Fruit fly (Drosophila melanogaster) whole organism, embryonic: ENCODE results near the gene RhoGDI.
A peak's percentile ranks its signal among the peaks of the same experiment; 100 is the strongest.

ENCODE experiments used
- Abd-B ChIP-seq: fragments of 200-800 bp; sonication (Bioruptor generic); optimal IDR thresholded peaks from 2 replicates; lab custom pipeline; 2018; ENCODE audit warnings: missing biosample characterization, mild to moderate bottlenecking, missing genetic modification characterization, moderate library complexity
- Ada2b ChIP-seq: fragments of 200-800 bp; sonication (Bioruptor generic); IDR thresholded peaks from 2 replicates; pipeline ENCODE4 v1.3.6; 2022; ENCODE audit warnings: missing biosample characterization, missing genetic modification characterization
- Blimp-1 ChIP-seq: fragments of 200-800 bp; sonication (Bioruptor generic); optimal IDR thresholded peaks from 3 replicates; lab custom pipeline; 2018; ENCODE audit warnings: missing biosample characterization, missing genetic modification characterization, mild to moderate bottlenecking, moderate library complexity, missing genetic modification reagents
- CG11504 ChIP-seq: fragments of 200-800 bp; sonication (Bioruptor generic); optimal IDR thresholded peaks from 3 replicates; lab custom pipeline; 2019; ENCODE audit warnings: missing biosample characterization, mild to moderate bottlenecking, missing genetic modification characterization, moderate library complexity
- CG11723 ChIP-seq: fragments of 200-800 bp; sonication (Bioruptor generic); optimal IDR thresholded peaks from 2 replicates; lab custom pipeline; 2017; ENCODE audit warnings: missing biosample characterization, mild to moderate bottlenecking, missing genetic modification characterization
- CG12104 ChIP-seq: fragments of 200-800 bp; sonication (Bioruptor generic); optimal IDR thresholded peaks from 3 replicates; lab custom pipeline; 2016; ENCODE audit warnings: missing biosample characterization, missing genetic modification characterization
- CG12744 ChIP-seq: fragments of 200-800 bp; sonication (Bioruptor generic); optimal IDR thresholded peaks from 2 replicates; lab custom pipeline; 2016; ENCODE audit warnings: missing biosample characterization, missing genetic modification characterization
- CG12769 ChIP-seq: fragments of 200-800 bp; sonication (Bioruptor generic); optimal IDR thresholded peaks from 2 replicates; lab custom pipeline; 2019; ENCODE audit warnings: missing biosample characterization, mild to moderate bottlenecking, missing genetic modification characterization, moderate library complexity
- CG12942 ChIP-seq: fragments of 200-800 bp; sonication (Bioruptor generic); optimal IDR thresholded peaks from 3 replicates; lab custom pipeline; 2016; ENCODE audit warnings: missing biosample characterization, missing genetic modification characterization
- CG1603 ChIP-seq: fragments of 200-800 bp; sonication (Bioruptor generic); optimal IDR thresholded peaks from 2 replicates; lab custom pipeline; 2019; ENCODE audit warnings: missing biosample characterization, mild to moderate bottlenecking, missing genetic modification characterization, moderate library complexity
- CG18476 ChIP-seq: fragments of 200-800 bp; sonication (Bioruptor generic); optimal IDR thresholded peaks from 2 replicates; lab custom pipeline; 2016; ENCODE audit warnings: missing biosample characterization, mild to moderate bottlenecking, missing genetic modification characterization
- CG2116 ChIP-seq: fragments of 200-800 bp; sonication (Bioruptor generic); optimal IDR thresholded peaks from 3 replicates; lab custom pipeline; 2018; ENCODE audit warnings: missing biosample characterization, mild to moderate bottlenecking, missing genetic modification characterization
- CG2120 ChIP-seq: fragments of 200-800 bp; sonication (Bioruptor generic); optimal IDR thresholded peaks from 3 replicates; lab custom pipeline; 2016; ENCODE audit warnings: missing biosample characterization, missing genetic modification characterization
- CG30403 ChIP-seq: fragments of 200-800 bp; sonication (Bioruptor generic); optimal IDR thresholded peaks from 3 replicates; lab custom pipeline; 2016; ENCODE audit warnings: missing biosample characterization, missing genetic modification characterization
- CG3065 ChIP-seq: fragments of 200-800 bp; sonication (Bioruptor generic); optimal IDR thresholded peaks from 2 replicates; lab custom pipeline; 2016; ENCODE audit warnings: missing biosample characterization, missing genetic modification characterization
- CG3281 ChIP-seq: fragments of 200-800 bp; sonication (Bioruptor generic); optimal IDR thresholded peaks from 3 replicates; lab custom pipeline; 2017; ENCODE audit warnings: missing biosample characterization, mild to moderate bottlenecking, missing genetic modification characterization
- CG4404 ChIP-seq: fragments of 200-800 bp; sonication (Bioruptor generic); IDR thresholded peaks from 2 replicates; pipeline ENCODE4 v1.3.6; 2022; ENCODE audit warnings: missing biosample characterization, missing genetic modification characterization
- CG4424 ChIP-seq: fragments of 200-800 bp; sonication (Bioruptor generic); optimal IDR thresholded peaks from 3 replicates; lab custom pipeline; 2016; ENCODE audit warnings: missing biosample characterization, missing genetic modification characterization
- CG4820 ChIP-seq: fragments of 200-800 bp; sonication (Bioruptor generic); optimal IDR thresholded peaks from 3 replicates; lab custom pipeline; 2016; ENCODE audit warnings: missing biosample characterization, missing genetic modification characterization
- CG6254 ChIP-seq: fragments of 200-800 bp; sonication (Bioruptor generic); optimal IDR thresholded peaks from 3 replicates; lab custom pipeline; 2017; ENCODE audit warnings: mild to moderate bottlenecking, missing biosample characterization, missing genetic modification reagents, missing genetic modification characterization
- CG6689 ChIP-seq: fragments of 200-800 bp; sonication (Bioruptor generic); IDR thresholded peaks from 2 replicates; pipeline ENCODE4 v1.3.6; 2022; ENCODE audit warnings: missing biosample characterization, missing genetic modification characterization
- CG7839 ChIP-seq: fragments of 200-800 bp; sonication (Bioruptor generic); optimal IDR thresholded peaks from 3 replicates; lab custom pipeline; 2018; ENCODE audit warnings: missing biosample characterization, mild to moderate bottlenecking, missing genetic modification characterization, moderate library complexity
- CoRest ChIP-seq: fragments of 200-800 bp; sonication (Bioruptor generic); optimal IDR thresholded peaks from 3 replicates; lab custom pipeline; 2018; ENCODE audit warnings: missing biosample characterization, mild to moderate bottlenecking, missing genetic modification characterization, moderate library complexity
- Ets65A ChIP-seq: fragments of 200-800 bp; sonication (Bioruptor generic); peaks from one replicate; lab custom pipeline; 2016; ENCODE audit warnings: missing biosample characterization, missing genetic modification characterization
- Gsc ChIP-seq: fragments of 200-800 bp; sonication (Bioruptor generic); IDR thresholded peaks from 2 replicates; pipeline ENCODE4 v1.3.6; 2022; ENCODE audit warnings: missing biosample characterization, missing genetic modification characterization
- Hr3 ChIP-seq: fragments of 200-800 bp; sonication (Bioruptor generic); optimal IDR thresholded peaks from 3 replicates; lab custom pipeline; 2016; ENCODE audit warnings: missing biosample characterization, missing genetic modification characterization
- Lhr ChIP-seq: fragments of 200-800 bp; sonication (Bioruptor generic); optimal IDR thresholded peaks from 3 replicates; lab custom pipeline; 2017; ENCODE audit warnings: mild to moderate bottlenecking, missing biosample characterization, missing genetic modification reagents, missing genetic modification characterization
- Meics ChIP-seq: fragments of 200-800 bp; sonication (Bioruptor generic); optimal IDR thresholded peaks from 2 replicates; lab custom pipeline; 2017; ENCODE audit warnings: missing biosample characterization, mild to moderate bottlenecking, missing genetic modification characterization
- Oli ChIP-seq: fragments of 200-800 bp; sonication (Bioruptor generic); optimal IDR thresholded peaks from 2 replicates; lab custom pipeline; 2018; ENCODE audit warnings: missing biosample characterization, mild to moderate bottlenecking, missing genetic modification characterization, moderate library complexity
- Pdp1 ChIP-seq, 2 experiments: fragments of 200-800 bp; sonication (Bioruptor generic); optimal IDR thresholded peaks; 3 replicates each; lab custom pipeline; 2016; ENCODE audit warnings: missing biosample characterization in 2 of 2, missing genetic modification characterization in 2 of 2, mild to moderate bottlenecking in 1 of 2, moderate library complexity in 1 of 2
- Rx ChIP-seq: fragments of 200-800 bp; sonication (Bioruptor generic); IDR thresholded peaks from 2 replicates; pipeline ENCODE4 v1.3.6; 2022; ENCODE audit warnings: missing biosample characterization, missing genetic modification characterization
- Sox100B ChIP-seq: fragments of 200-800 bp; sonication (Bioruptor generic); optimal IDR thresholded peaks from 3 replicates; lab custom pipeline; 2018; ENCODE audit warnings: missing biosample characterization, mild to moderate bottlenecking, missing genetic modification characterization
- Vsx1 ChIP-seq: fragments of 200-800 bp; sonication (Bioruptor generic); optimal IDR thresholded peaks from 2 replicates; lab custom pipeline; 2017; ENCODE audit warnings: missing biosample characterization, mild to moderate bottlenecking, missing genetic modification characterization, missing genetic modification reagents
- Xbp1 ChIP-seq: fragments of 200-800 bp; sonication (Bioruptor generic); optimal IDR thresholded peaks from 3 replicates; lab custom pipeline; 2016; ENCODE audit warnings: missing biosample characterization, mild to moderate bottlenecking, missing genetic modification characterization
- bcd ChIP-seq: fragments of 200-800 bp; sonication (Bioruptor generic); optimal IDR thresholded peaks from 2 replicates; lab custom pipeline; 2017; ENCODE audit warnings: missing biosample characterization, mild to moderate bottlenecking, missing genetic modification characterization
- cad ChIP-seq: fragments of >200 bp; optimal IDR thresholded peaks from 2 replicates; lab custom pipeline; 2017; ENCODE audit warnings: missing biosample characterization, missing genetic modification characterization
- chinmo ChIP-seq: fragments of 200-800 bp; sonication (Bioruptor generic); IDR thresholded peaks from 4 replicates; pipeline ENCODE4 v1.3.6; 2022; ENCODE audit warnings: missing biosample characterization, missing genetic modification characterization; ENCODE audit not compliant: partially characterized antibody
- cwo ChIP-seq: fragments of 200-800 bp; sonication (Bioruptor generic); optimal IDR thresholded peaks from 3 replicates; lab custom pipeline; 2017; ENCODE audit warnings: missing biosample characterization, missing genetic modification characterization, mild to moderate bottlenecking, moderate library complexity, missing genetic modification reagents
- exex ChIP-seq: fragments of 200-800 bp; sonication (Bioruptor generic); optimal IDR thresholded peaks from 4 replicates; lab custom pipeline; 2018; ENCODE audit warnings: missing biosample characterization, mild to moderate bottlenecking, missing genetic modification characterization, moderate library complexity
- fd96Cb ChIP-seq: fragments of 200-800 bp; sonication (Bioruptor generic); optimal IDR thresholded peaks from 2 replicates; lab custom pipeline; 2018; ENCODE audit warnings: missing biosample characterization, mild to moderate bottlenecking, missing genetic modification characterization, moderate library complexity
- gfzf ChIP-seq: fragments of 200-800 bp; sonication (Bioruptor generic); optimal IDR thresholded peaks from 2 replicates; lab custom pipeline; 2016; ENCODE audit warnings: missing biosample characterization, mild to moderate bottlenecking, missing genetic modification characterization, moderate library complexity
- ham ChIP-seq: fragments of 200-800 bp; sonication (Bioruptor generic); IDR thresholded peaks from 2 replicates; pipeline ENCODE4 v1.3.6; 2022; ENCODE audit warnings: missing biosample characterization, missing genetic modification characterization
- inv ChIP-seq: fragments of 200-800 bp; sonication (Bioruptor generic); IDR thresholded peaks from 2 replicates; pipeline ENCODE4 v1.3.6; 2022; ENCODE audit warnings: missing biosample characterization, missing genetic modification characterization; ENCODE audit not compliant: partially characterized antibody
- nerfin-2 ChIP-seq: fragments of 200-800 bp; sonication (Bioruptor generic); IDR thresholded peaks from 2 replicates; pipeline ENCODE4 v1.3.6; 2022; ENCODE audit warnings: missing biosample characterization, missing genetic modification characterization; ENCODE audit not compliant: partially characterized antibody
- pum ChIP-seq: fragments of 200-800 bp; sonication (Bioruptor generic); optimal IDR thresholded peaks from 2 replicates; lab custom pipeline; 2016; ENCODE audit warnings: missing biosample characterization, missing genetic modification characterization
- sens ChIP-seq: fragments of 200-800 bp; sonication (Bioruptor generic); peaks from one replicate; lab custom pipeline; 2016; ENCODE audit warnings: missing biosample characterization, missing genetic modification characterization
- sug ChIP-seq: fragments of 200-800 bp; optimal IDR thresholded peaks from 2 replicates; lab custom pipeline; 2019; ENCODE audit warnings: missing biosample characterization, mild to moderate bottlenecking, missing genetic modification characterization, moderate library complexity
- vfl ChIP-seq: fragments of 200-800 bp; sonication (Bioruptor generic); optimal IDR thresholded peaks from 2 replicates; lab custom pipeline; 2016; ENCODE audit warnings: missing biosample characterization, missing genetic modification characterization

The RhoGDI gene

DNA sequence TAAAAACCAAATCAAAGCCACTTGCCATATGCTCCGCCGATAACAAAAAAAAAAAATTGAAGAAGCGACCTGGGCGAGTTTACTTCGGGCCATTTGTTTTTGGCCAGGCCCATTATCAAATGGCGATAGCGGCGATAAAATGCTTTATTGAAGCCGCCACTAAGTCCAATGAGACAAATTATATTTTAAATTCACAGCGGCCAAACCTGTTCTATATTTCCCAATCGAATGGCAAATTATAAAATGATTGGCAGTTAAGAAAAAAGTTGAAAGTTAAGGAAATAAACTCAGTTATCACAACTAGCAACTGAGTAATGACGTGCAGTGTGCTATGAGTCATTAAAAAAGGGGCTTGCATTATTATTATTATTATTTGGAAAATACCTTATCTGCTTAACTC is 12.6 kb downstream of the RhoGDI start:
- TF ChIP-seq Lhr (no peak), CG4424 (GFP tag; lab: Kevin White, UChicago) (no peak), ham (GFP tag; lab: Robert Waterston, UW) (no peak), Hr3 (GFP tag; lab: Kevin White, UChicago) (no peak), CG7839 (tag; lab: Kevin White, UChicago) (no peak), CG2116 (GFP tag; lab: Kevin White, UChicago) (no peak), gfzf (GFP tag; lab: Kevin White, UChicago) (no peak), nerfin-2 (no peak), cad (GFP tag; lab: Kevin White, UChicago) (no peak), sug (tag; lab: Kevin White, UChicago) (peak; percentile 37), CG6254 (GFP tag; lab: Kevin White, UChicago) (no peak), exex (peak; percentile 75)
- TF ChIP-seq, all 482 proteins: peak for 2

DNA sequence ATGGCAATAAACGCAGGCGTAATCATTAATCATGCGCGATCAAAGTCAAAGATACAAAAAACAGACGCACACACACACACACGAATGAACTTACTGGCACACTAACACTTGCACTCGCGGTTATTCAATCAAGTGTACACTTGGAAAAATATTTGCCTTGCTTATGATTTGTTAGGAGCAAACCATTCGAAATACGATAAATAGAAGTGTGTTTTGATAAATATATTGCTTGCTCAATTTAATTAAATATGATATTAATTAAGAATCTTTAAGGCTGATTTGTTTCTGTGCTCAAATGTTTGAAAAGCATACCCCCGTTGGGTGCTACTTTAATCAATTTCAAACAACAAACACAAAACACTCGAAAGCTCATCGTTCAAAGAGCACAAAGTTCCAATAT is 16.9 kb downstream of the RhoGDI start:
- TF ChIP-seq CG30403 (GFP tag; lab: Kevin White, UChicago) (peak; percentile 33), chinmo (GFP tag; lab: Robert Waterston, UW) (0 out of 4 replicates have a peak, but pooled peaks have one; percentile 32), Pdp1 (GFP tag; optimal IDR thresholded peaks at IDR 0.05; lab: Kevin White, UChicago) (peak in 1 of 2 experiments; percentile 80), Hr3 (GFP tag; lab: Kevin White, UChicago) (peak; percentile 7), Xbp1 (GFP tag; lab: Kevin White, UChicago) (peak; percentile 28), Vsx1 (GFP tag; lab: Kevin White, UChicago) (peak; percentile 29), CG3065 (GFP tag; lab: Kevin White, UChicago) (no peak), CG18476 (GFP tag; lab: Kevin White, UChicago) (peak; percentile 1), CG12104 (GFP tag; lab: Kevin White, UChicago) (peak; percentile 2), fd96Cb (tag; lab: Kevin White, UChicago) (peak; percentile 28), CG3281 (GFP tag; lab: Kevin White, UChicago) (peak; percentile 23), CG6254 (GFP tag; lab: Kevin White, UChicago) (no peak), CG11504 (tag; lab: Kevin White, UChicago) (peak; percentile 45), bcd (GFP tag; lab: Kevin White, UChicago) (peak; percentile 1), CG7839 (tag; lab: Kevin White, UChicago) (peak; percentile 40), Ada2b (GFP tag; lab: Robert Waterston, UW) (0 out of 2 replicates have a peak, but pooled peaks have one; percentile 10), CG1603 (tag; lab: Kevin White, UChicago) (peak; percentile 52), vfl (GFP tag; lab: Kevin White, UChicago) (no peak), Meics (GFP tag; lab: Kevin White, UChicago) (peak; percentile 39), CG2120 (GFP tag; lab: Kevin White, UChicago) (peak; percentile 22), Abd-B (peak; percentile 3), CG12942 (GFP tag; lab: Kevin White, UChicago) (peak; percentile 2), Rx (GFP tag; lab: Robert Waterston, UW) (0 out of 2 replicates have a peak, but pooled peaks have one; percentile 16), CG4820 (GFP tag; lab: Kevin White, UChicago) (peak; percentile 14), sens (peak; percentile 7), inv (no peak), cwo (GFP tag; lab: Kevin White, UChicago) (peak; percentile 8), pum (GFP tag; lab: Kevin White, UChicago) (no peak), CG12769 (peak; percentile 17), CoRest (no peak), CG4404 (no peak), Oli (tag; lab: Kevin White, UChicago) (no peak), Blimp-1 (peak; percentile 39), Ets65A (GFP tag; lab: Kevin White, UChicago) (peak; percentile 90), CG11723 (GFP tag; lab: Kevin White, UChicago) (no peak), Gsc (GFP tag; lab: Robert Waterston, UW) (no peak), CG6689 (peak; percentile 33; the same call in 1 of the 2 replicates), Sox100B (GFP tag; lab: Kevin White, UChicago) (peak; percentile 3), CG12744 (GFP tag; lab: Kevin White, UChicago) (no peak)
